Worm (Caenorhabditis elegans): ENCODE results near the gene sri-32.

ce11 chrII:3117471-3117870 lies 36.8 kb downstream of the sri-32 start, which contains the start of gene T10D4.7:
- TF ChIP-seq hlh-26 (GFP tag; conservative IDR thresholded peaks at IDR 0.05): no peak
- TF ChIP-seq ceh-100 (GFP tag; IDR thresholded peaks at IDR 0.05): no peak
- no peak for TF ChIP-seq lsl-1 (GFP tag; optimal IDR thresholded peaks at IDR 0.05)
- no peak for TF ChIP-seq nhr-80 (tag; optimal IDR thresholded peaks at IDR 0.05)
- no peak for TF ChIP-seq ztf-6 (GFP tag; IDR thresholded peaks at IDR 0.05)
- no peak for TF ChIP-seq unc-62 (GFP tag; optimal IDR thresholded peaks at IDR 0.05)
- no peak for TF ChIP-seq B0035.1 (tag; optimal IDR thresholded peaks at IDR 0.05)
- TF ChIP-seq F55B11.4 (tag; optimal IDR thresholded peaks at IDR 0.05; ENCODE audit: borderline replicate concordance, insufficient read depth): no peak

All from whole organism, young adult.